Worm (Caenorhabditis elegans): Measurements from ENCODE around the gene rfc-2.

rfc-2 gene

DNA sequence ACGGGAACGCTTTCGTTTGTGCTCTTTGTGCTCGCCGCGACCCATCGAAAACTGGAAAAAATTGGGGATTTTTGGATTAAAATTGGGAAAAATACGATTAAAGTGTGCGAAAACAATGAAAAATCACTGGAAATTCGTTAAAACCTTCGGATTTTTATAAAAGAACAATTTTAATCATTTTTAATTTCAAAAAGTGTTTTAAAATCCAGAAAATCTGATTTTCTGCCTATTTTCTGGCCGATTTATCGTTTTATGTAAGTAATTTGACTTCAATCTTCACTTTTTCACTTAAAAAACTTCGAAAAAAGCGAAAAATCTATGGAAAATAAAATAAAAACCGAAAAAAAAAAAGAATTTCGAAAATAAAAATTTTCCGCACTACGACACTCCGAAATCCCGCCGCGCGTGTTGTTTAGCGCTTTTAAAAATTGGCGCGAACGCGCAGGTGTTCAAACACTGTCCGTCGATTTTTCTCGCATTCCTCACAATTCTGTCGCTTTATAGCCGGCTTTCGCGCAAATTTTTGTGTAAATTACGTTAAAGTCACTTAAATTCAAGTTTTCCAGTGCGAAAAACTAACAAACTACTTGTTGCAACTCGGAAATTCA, 37.4 kb upstream of the rfc-2 start, which contains the start of the genes ddx-46 and F53H1.4 (continued):
- TF ChIP-seq F49E8.2 (tag; optimal IDR thresholded peaks at IDR 0.05; ENCODE audit: insufficient read depth) (no peak), madf-3 (GFP tag; IDR thresholded peaks at IDR 0.05) (no peak), ceh-79 (tag; optimal IDR thresholded peaks at IDR 0.05) (no peak), Y56A3A.18 (GFP tag; IDR thresholded peaks at IDR 0.05) (no peak), ztf-26 (tag; optimal IDR thresholded peaks at IDR 0.05) (no peak), pha-4 (tag; optimal IDR thresholded peaks at IDR 0.05) (no peak), F39B2.1 (GFP tag; IDR thresholded peaks at IDR 0.05) (no peak), somi-1 (GFP tag; optimal IDR thresholded peaks at IDR 0.05) (no peak), lin-54 (GFP tag; optimal IDR thresholded peaks at IDR 0.05) (peak; percentile 74), sea-2 (GFP tag; IDR thresholded peaks at IDR 0.05) (no peak), C17E4.6 (GFP tag; IDR thresholded peaks at IDR 0.05) (no peak), Y79H2A.3 (GFP tag; conservative IDR thresholded peaks at IDR 0.05) (no peak), snpc-3.4 (tag; optimal IDR thresholded peaks at IDR 0.05) (no peak), madf-6 (GFP tag; IDR thresholded peaks at IDR 0.05) (0 out of 2 replicates have a peak, but pooled peaks have one; percentile 38), mel-28 (tag; optimal IDR thresholded peaks at IDR 0.05; ENCODE audit: borderline replicate concordance) (no peak), mcd-1 (GFP tag; IDR thresholded peaks at IDR 0.05) (peak; percentile 77)

ce11 chrIV:1310337-1310736, 36.8 kb upstream of the rfc-2 start:
- TF ChIP-seq mcd-1 (GFP tag; IDR thresholded peaks at IDR 0.05) (peak; percentile 79), ceh-100 (GFP tag; IDR thresholded peaks at IDR 0.05) (no peak), B0019.2 (GFP tag; conservative IDR thresholded peaks at IDR 0.05) (no peak), nfyb-1 (GFP tag; IDR thresholded peaks at IDR 0.05) (no peak), hsf-1 (GFP tag; IDR thresholded peaks at IDR 0.05) (no peak), ztf-25 (GFP tag; IDR thresholded peaks at IDR 0.05) (no peak)

ce11 chrIV:1328682-1329212, 18.4 kb upstream of the rfc-2 start, which contains the start of gene F53H1.3:
F53H1.3 (plus strand) TSS chrIV:1329162.
- peak; percentile 96 for TF ChIP-seq mcd-1 (GFP tag; IDR thresholded peaks at IDR 0.05)
- 0 out of 2 replicates have a peak, but pooled peaks have one; percentile 36 for TF ChIP-seq attf-3 (GFP tag; conservative IDR thresholded peaks at IDR 0.05)
- no peak for TF ChIP-seq mel-28 (tag; optimal IDR thresholded peaks at IDR 0.05; ENCODE audit: borderline replicate concordance)
- TF ChIP-seq F55B11.4 (tag; optimal IDR thresholded peaks at IDR 0.05; ENCODE audit: borderline replicate concordance, insufficient read depth), result no peak
- TF ChIP-seq snpc-1.3 (tag; optimal IDR thresholded peaks at IDR 0.05; ENCODE audit: insufficient read depth), result no peak
- TF ChIP-seq tbp1 (GFP tag; optimal IDR thresholded peaks at IDR 0.05), result peak; percentile 2
- peak; percentile 88 for TF ChIP-seq hmg-1.2 (GFP tag; IDR thresholded peaks at IDR 0.05)
- no peak for TF ChIP-seq F22D6.2 (tag; optimal IDR thresholded peaks at IDR 0.05)
- peak; percentile 55 for TF ChIP-seq lin-54 (GFP tag; optimal IDR thresholded peaks at IDR 0.05)
- TF ChIP-seq lsl-1 (GFP tag; optimal IDR thresholded peaks at IDR 0.05), result peak; percentile 84
- no peak for TF ChIP-seq B0261.1 (tag; optimal IDR thresholded peaks at IDR 0.05)
- TF ChIP-seq madf-6 (GFP tag; IDR thresholded peaks at IDR 0.05), result peak; percentile 64
- no peak for TF ChIP-seq mxl-1 (tag; optimal IDR thresholded peaks at IDR 0.05)
- peak; percentile 69 for TF ChIP-seq xnd-1 (tag; optimal IDR thresholded peaks at IDR 0.05)
- TF ChIP-seq ceh-40 (GFP tag; IDR thresholded peaks at IDR 0.05), result no peak
- TF ChIP-seq bed-1 (GFP tag; IDR thresholded peaks at IDR 0.05), result no peak
- peak; percentile 45 for TF ChIP-seq F33H1.4 (GFP tag; IDR thresholded peaks at IDR 0.05)
- TF ChIP-seq rec-8 (tag; optimal IDR thresholded peaks at IDR 0.05), result no peak
- TF ChIP-seq pha-4 (tag; optimal IDR thresholded peaks at IDR 0.05), result no peak
- no peak for TF ChIP-seq let-526 (GFP tag; IDR thresholded peaks at IDR 0.05)
- TF ChIP-seq F37B4.10 (GFP tag; IDR thresholded peaks at IDR 0.05), result no peak
- TF ChIP-seq F49E8.2 (tag; optimal IDR thresholded peaks at IDR 0.05; ENCODE audit: insufficient read depth), result no peak
- no peak for TF ChIP-seq pbrm-1 (GFP tag; IDR thresholded peaks at IDR 0.05)
- no peak for TF ChIP-seq rcor-1 (GFP tag; IDR thresholded peaks at IDR 0.05)
- TF ChIP-seq atf-7 (tag; optimal IDR thresholded peaks at IDR 0.05), result no peak
- peak; percentile 31 for TF ChIP-seq athp-1 (tag; optimal IDR thresholded peaks at IDR 0.05)
- no peak for TF ChIP-seq nfyb-1 (GFP tag; IDR thresholded peaks at IDR 0.05)
- TF ChIP-seq madf-8 (GFP tag; conservative IDR thresholded peaks at IDR 0.05), result peak; percentile 28; the same call in 1 of the 2 replicates
- TF ChIP-seq D2030.7 (GFP tag; IDR thresholded peaks at IDR 0.05), result no peak

All from whole organism, young adult.